Worm (Caenorhabditis elegans): ENCODE measurements around the gene E04F6.9.

E04F6.9 gene

ce11 chrII:7207649-7208048 is 4.3 kb downstream of the E04F6.9 start:
- TF ChIP-seq lin-13 (GFP tag; optimal IDR thresholded peaks at IDR 0.05) = no peak
- TF ChIP-seq lin-39 (tag; optimal IDR thresholded peaks at IDR 0.05) = no peak
- no peak for TF ChIP-seq ZK546.5 (tag; optimal IDR thresholded peaks at IDR 0.05)
- TF ChIP-seq mbf-1 (tag; optimal IDR thresholded peaks at IDR 0.05) = no peak
- no peak for TF ChIP-seq dmd-4 (tag; optimal IDR thresholded peaks at IDR 0.05)
- TF ChIP-seq ama-1 (optimal IDR thresholded peaks at IDR 0.05) = no peak
- TF ChIP-seq sma-9 (GFP tag; optimal IDR thresholded peaks at IDR 0.05) = no peak
- no peak for TF ChIP-seq sma-9 (tag; optimal IDR thresholded peaks at IDR 0.05)
- TF ChIP-seq mab-5 (tag; optimal IDR thresholded peaks at IDR 0.05) = no peak

ce11 chrII:7205388-7205787 is 6.6 kb downstream of the E04F6.9 start, which contains the start of gene srd-59:
srd-59 (plus strand) TSS chrII:7205688.
- no peak for TF ChIP-seq lin-13 (GFP tag; optimal IDR thresholded peaks at IDR 0.05)
- no peak for TF ChIP-seq crh-2 (tag; optimal IDR thresholded peaks at IDR 0.05)
- TF ChIP-seq alr-1 (tag; optimal IDR thresholded peaks at IDR 0.05) = no peak
- TF ChIP-seq skn-1 (tag; optimal IDR thresholded peaks at IDR 0.05) = no peak
- TF ChIP-seq aly-2 (tag; optimal IDR thresholded peaks at IDR 0.05) = no peak
- no peak for TF ChIP-seq mdl-1 (tag; optimal IDR thresholded peaks at IDR 0.05)
- TF ChIP-seq elt-3 (tag; optimal IDR thresholded peaks at IDR 0.05) = no peak
- TF ChIP-seq sma-3 (GFP tag; optimal IDR thresholded peaks at IDR 0.05) = no peak
- TF ChIP-seq F13H6.1 (tag; optimal IDR thresholded peaks at IDR 0.05) = no peak
- no peak for TF ChIP-seq nhr-10 (tag; optimal IDR thresholded peaks at IDR 0.05)
- TF ChIP-seq mab-5 (tag; optimal IDR thresholded peaks at IDR 0.05) = no peak
- TF ChIP-seq peb-1 (tag; optimal IDR thresholded peaks at IDR 0.05) = no peak
- TF ChIP-seq unc-55 (GFP tag; optimal IDR thresholded peaks at IDR 0.05) = no peak
- TF ChIP-seq ama-1 (optimal IDR thresholded peaks at IDR 0.05) = no peak
- TF ChIP-seq mbf-1 (tag; optimal IDR thresholded peaks at IDR 0.05) = no peak
- no peak for TF ChIP-seq nhr-6 (tag; optimal IDR thresholded peaks at IDR 0.05)
- TF ChIP-seq lin-11 (tag; optimal IDR thresholded peaks at IDR 0.05) = no peak
- TF ChIP-seq sem-4 (tag; optimal IDR thresholded peaks at IDR 0.05) = no peak
- no peak for TF ChIP-seq ZK546.5 (tag; optimal IDR thresholded peaks at IDR 0.05)

DNA sequence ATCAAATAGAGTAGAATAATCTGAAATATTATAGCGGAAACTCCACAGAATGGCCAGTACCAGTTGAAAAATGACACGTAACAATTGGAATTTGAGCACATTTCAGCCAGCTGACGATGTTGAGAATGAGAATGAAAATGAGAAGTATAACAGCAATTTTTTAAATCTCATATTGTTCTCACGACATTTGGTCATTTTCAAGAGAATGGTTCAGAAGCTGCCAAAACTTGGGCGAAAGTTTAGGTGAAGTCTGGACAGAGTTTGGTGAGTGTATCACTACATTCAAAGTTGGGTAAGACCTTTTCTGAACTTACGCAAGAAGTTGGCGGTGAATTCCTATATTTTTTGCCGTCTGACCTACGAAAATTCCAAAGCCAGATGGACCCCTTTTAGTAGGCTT is 7.0 kb downstream of the E04F6.9 start, which contains the start of gene srd-58:
srd-58 (minus strand) TSS at position 101 of the 400 bp plus-strand sequence.
- TF ChIP-seq Y55F3AM.14 (GFP tag; optimal IDR thresholded peaks at IDR 0.05) (no peak), peb-1 (tag; optimal IDR thresholded peaks at IDR 0.05) (no peak), crh-2 (tag; optimal IDR thresholded peaks at IDR 0.05) (no peak), aly-2 (tag; optimal IDR thresholded peaks at IDR 0.05) (no peak), ZK546.5 (tag; optimal IDR thresholded peaks at IDR 0.05) (no peak), elt-3 (tag; optimal IDR thresholded peaks at IDR 0.05) (no peak), sem-4 (tag; optimal IDR thresholded peaks at IDR 0.05) (no peak), nhr-10 (tag; optimal IDR thresholded peaks at IDR 0.05) (no peak), lin-13 (GFP tag; optimal IDR thresholded peaks at IDR 0.05) (no peak), ceh-16 (tag; optimal IDR thresholded peaks at IDR 0.05) (no peak), mbf-1 (tag; optimal IDR thresholded peaks at IDR 0.05) (no peak), nhr-77 (tag; optimal IDR thresholded peaks at IDR 0.05) (no peak), lsy-2 (tag; optimal IDR thresholded peaks at IDR 0.05) (no peak), nhr-237 (tag; optimal IDR thresholded peaks at IDR 0.05) (no peak), lin-11 (tag; optimal IDR thresholded peaks at IDR 0.05) (no peak)

DNA sequence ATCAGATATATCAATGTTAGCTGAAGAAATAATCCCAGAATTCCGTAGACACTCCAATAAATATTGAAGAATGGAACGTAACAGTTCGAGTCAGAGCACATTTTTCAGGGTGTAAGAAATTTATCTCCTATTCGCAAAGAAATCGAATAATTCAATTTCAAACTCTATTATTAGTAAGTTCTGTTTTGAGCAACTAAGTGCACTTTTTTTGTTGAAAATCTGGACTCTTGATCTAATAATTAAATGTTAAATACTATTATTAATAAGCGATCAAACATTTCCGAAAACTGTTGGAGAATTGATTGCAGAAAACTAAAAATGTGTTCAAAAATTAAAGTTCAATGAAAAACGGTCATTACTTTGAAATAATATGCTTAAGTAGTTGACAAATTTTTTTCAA is 8.8 kb downstream of the E04F6.9 start, which contains the start of gene srd-56:
srd-56 (minus strand) TSS at position 101 of the 400 bp plus-strand sequence.
- TF ChIP-seq elt-3 (tag; optimal IDR thresholded peaks at IDR 0.05) (no peak), Y55F3AM.14 (GFP tag; optimal IDR thresholded peaks at IDR 0.05) (no peak), nhr-11 (tag; optimal IDR thresholded peaks at IDR 0.05) (no peak), nhr-21 (tag; optimal IDR thresholded peaks at IDR 0.05) (no peak), lin-13 (GFP tag; optimal IDR thresholded peaks at IDR 0.05) (no peak), sma-9 (GFP tag; optimal IDR thresholded peaks at IDR 0.05) (no peak), sma-9 (tag; optimal IDR thresholded peaks at IDR 0.05) (no peak), nhr-129 (tag; optimal IDR thresholded peaks at IDR 0.05) (no peak), nhr-10 (tag; optimal IDR thresholded peaks at IDR 0.05) (no peak), peb-1 (tag; optimal IDR thresholded peaks at IDR 0.05) (no peak), nhr-12 (tag; optimal IDR thresholded peaks at IDR 0.05) (no peak), lin-39 (tag; optimal IDR thresholded peaks at IDR 0.05) (no peak), fos-1 (tag; optimal IDR thresholded peaks at IDR 0.05) (no peak), C34F6.9 (tag; optimal IDR thresholded peaks at IDR 0.05) (no peak), nhr-237 (tag; optimal IDR thresholded peaks at IDR 0.05) (no peak), sem-4 (tag; optimal IDR thresholded peaks at IDR 0.05) (no peak), gmeb-1 (tag; optimal IDR thresholded peaks at IDR 0.05) (no peak), nhr-77 (tag; optimal IDR thresholded peaks at IDR 0.05) (no peak), nhr-6 (tag; optimal IDR thresholded peaks at IDR 0.05) (no peak)
